Worm (Caenorhabditis elegans): ENCODE measurements around the gene M04C3.2.
A peak's percentile ranks its signal among the peaks of the same experiment; 100 is the strongest.

M04C3.2 gene

ce11 chrV:19432030-19432429, 16.7 kb downstream of the M04C3.2 start:
- no peak for TF ChIP-seq R02D3.7 (tag; optimal IDR thresholded peaks at IDR 0.05)
- TF ChIP-seq Y48G9A.11 (GFP tag; IDR thresholded peaks at IDR 0.05) = no peak
- TF ChIP-seq zip-2 (tag; optimal IDR thresholded peaks at IDR 0.05) = peak; percentile 46
- TF ChIP-seq unc-39 (tag; optimal IDR thresholded peaks at IDR 0.05) = no peak
- TF ChIP-seq zip-11 (GFP tag; IDR thresholded peaks at IDR 0.05) = no peak
- TF ChIP-seq lsy-2 (tag; optimal IDR thresholded peaks at IDR 0.05) = no peak
- no peak for TF ChIP-seq mxl-2 (GFP tag; conservative IDR thresholded peaks at IDR 0.05)
- TF ChIP-seq mdt-29 (GFP tag; IDR thresholded peaks at IDR 0.05) = no peak
- TF ChIP-seq aha-1 (tag) = peak; percentile 76
- no peak for TF ChIP-seq F37D6.2 (tag; optimal IDR thresholded peaks at IDR 0.05)
- peak; percentile 27 for TF ChIP-seq nhr-28 (tag; optimal IDR thresholded peaks at IDR 0.05)
- no peak for TF ChIP-seq snpc-4 (tag; optimal IDR thresholded peaks at IDR 0.05)
- no peak for TF ChIP-seq lim-7 (GFP tag; IDR thresholded peaks at IDR 0.05)
- TF ChIP-seq php-3 (GFP tag; IDR thresholded peaks at IDR 0.05) = peak; percentile 86
- TF ChIP-seq T20F7.1 (GFP tag; optimal IDR thresholded peaks at IDR 0.05) = no peak

DNA sequence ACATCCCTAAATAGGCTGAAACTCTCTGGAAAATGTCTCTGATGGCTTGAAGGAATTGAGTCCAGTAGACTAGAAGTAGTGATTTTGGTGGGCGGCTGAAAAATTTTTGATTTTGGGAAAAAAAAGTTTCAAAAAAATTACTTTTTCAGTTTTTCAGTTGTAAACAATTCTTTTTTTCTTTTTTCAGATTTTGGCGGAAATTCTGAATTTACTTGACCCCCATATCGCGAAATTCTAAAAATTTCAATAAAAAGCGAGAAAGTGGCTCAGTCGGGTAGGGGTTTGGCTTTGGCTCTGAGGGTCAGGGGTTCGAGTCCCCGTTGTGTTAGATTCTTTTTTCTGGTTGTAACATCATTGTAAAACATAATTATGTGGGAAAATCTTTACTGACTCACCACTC, 17.7 kb downstream of the M04C3.2 start, which contains the start of gene srw-85:
Gene srw-85, minus strand, starts transcription at position 101 of the 400 bp plus-strand sequence.
- TF ChIP-seq duxl-1 (tag; optimal IDR thresholded peaks at IDR 0.05; ENCODE audit: poor library complexity) = no peak
- TF ChIP-seq lin-15B (tag; optimal IDR thresholded peaks at IDR 0.05) = no peak
- no peak for TF ChIP-seq gei-8 (GFP tag; optimal IDR thresholded peaks at IDR 0.05)
- TF ChIP-seq lin-38 (GFP tag; IDR thresholded peaks at IDR 0.05) = no peak
- no peak for TF ChIP-seq lim-7 (GFP tag; IDR thresholded peaks at IDR 0.05)
- no peak for TF ChIP-seq nhr-42 (GFP tag; IDR thresholded peaks at IDR 0.05)

DNA sequence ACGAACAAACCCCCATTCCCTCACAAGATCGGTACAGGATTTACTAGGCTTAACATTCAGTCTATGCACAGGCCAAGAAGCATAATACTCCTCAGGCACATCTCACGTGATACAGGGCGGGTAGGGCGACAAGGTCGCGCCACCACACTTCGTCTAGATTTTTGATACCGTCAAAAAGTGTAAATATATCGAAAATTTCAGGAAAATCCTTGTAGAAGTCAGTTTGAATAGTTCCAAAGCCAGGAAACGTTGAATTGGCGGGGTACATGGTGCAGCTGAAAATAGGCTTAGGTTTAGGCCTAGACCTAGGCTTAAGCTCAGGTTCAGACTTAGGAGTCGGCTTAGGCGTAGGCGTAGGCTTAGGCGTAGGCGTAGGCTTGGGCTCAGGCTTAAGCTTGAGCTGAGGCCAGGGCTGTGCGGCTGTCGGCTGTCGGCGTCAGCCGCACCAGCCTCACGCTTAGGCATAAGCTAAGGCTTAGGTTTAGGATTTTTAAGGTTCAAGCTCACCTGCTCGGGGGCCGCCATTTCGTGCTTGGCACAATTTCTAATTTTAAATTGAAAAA, 18.3 kb downstream of the M04C3.2 start:
- TF ChIP-seq F26F4.8 (GFP tag; conservative IDR thresholded peaks at IDR 0.05) = 0 out of 2 replicates have a peak, but pooled peaks have one; percentile 19
- TF ChIP-seq Y105C5A.15 (GFP tag; IDR thresholded peaks at IDR 0.05) = no peak
- TF ChIP-seq lir-3 (tag; optimal IDR thresholded peaks at IDR 0.05) = no peak
- TF ChIP-seq lsy-2 (tag; optimal IDR thresholded peaks at IDR 0.05) = no peak
- TF ChIP-seq ZK546.5 (tag; optimal IDR thresholded peaks at IDR 0.05) = no peak
- no peak for TF ChIP-seq nhr-41 (GFP tag; IDR thresholded peaks at IDR 0.05)
- no peak; the same call in 1 of the 2 replicates for TF ChIP-seq set-16 (GFP tag; IDR thresholded peaks at IDR 0.05)
- TF ChIP-seq dve-1 (tag; optimal IDR thresholded peaks at IDR 0.05; ENCODE audit: insufficient read depth) = no peak
- no peak for TF ChIP-seq nhr-42 (GFP tag; IDR thresholded peaks at IDR 0.05)
- TF ChIP-seq hlh-30 (tag; optimal IDR thresholded peaks at IDR 0.05; ENCODE audit: insufficient read depth) = peak; percentile 30
- no peak for TF ChIP-seq lin-13 (GFP tag; optimal IDR thresholded peaks at IDR 0.05)
- TF ChIP-seq mdt-29 (GFP tag; IDR thresholded peaks at IDR 0.05) = no peak
- TF ChIP-seq dmd-6 (GFP tag; IDR thresholded peaks at IDR 0.05) = no peak
- no peak for TF ChIP-seq nhr-6 (tag; optimal IDR thresholded peaks at IDR 0.05)
- TF ChIP-seq unc-130 (GFP tag; optimal IDR thresholded peaks at IDR 0.05) = no peak
- no peak for TF ChIP-seq duxl-1 (tag; optimal IDR thresholded peaks at IDR 0.05; ENCODE audit: poor library complexity)
- TF ChIP-seq daf-19 (GFP tag; conservative IDR thresholded peaks at IDR 0.05) = no peak
- TF ChIP-seq madf-9 (GFP tag; conservative IDR thresholded peaks at IDR 0.05) = no peak
- no peak for TF ChIP-seq ceh-32 (tag; optimal IDR thresholded peaks at IDR 0.05; ENCODE audit: poor library complexity)
- no peak for TF ChIP-seq daf-16 (GFP tag; optimal IDR thresholded peaks at IDR 0.05)
- no peak for TF ChIP-seq daf-16 (tag; optimal IDR thresholded peaks at IDR 0.05)
- no peak for TF ChIP-seq zip-2 (tag; optimal IDR thresholded peaks at IDR 0.05)
- TF ChIP-seq attf-4 (tag; optimal IDR thresholded peaks at IDR 0.05) = no peak
- TF ChIP-seq jun-1 (tag; optimal IDR thresholded peaks at IDR 0.05) = no peak
- no peak for TF ChIP-seq fos-1 (tag; optimal IDR thresholded peaks at IDR 0.05)
- no peak for TF ChIP-seq unc-62 (GFP tag; optimal IDR thresholded peaks at IDR 0.05 in 1 of 2)
- no peak for TF ChIP-seq unc-62 (tag; optimal IDR thresholded peaks at IDR 0.05)
- TF ChIP-seq ceh-20 (GFP tag; IDR thresholded peaks at IDR 0.05) = no peak
- TF ChIP-seq nhr-76 (tag; optimal IDR thresholded peaks at IDR 0.05) = no peak
- no peak for TF ChIP-seq ces-1 (GFP tag; optimal IDR thresholded peaks at IDR 0.05)
- no peak for TF ChIP-seq nhr-237 (tag; optimal IDR thresholded peaks at IDR 0.05)
- peak; percentile 8 for TF ChIP-seq hlh-11 (tag; optimal IDR thresholded peaks at IDR 0.05)
- no peak for TF ChIP-seq spr-1 (tag; optimal IDR thresholded peaks at IDR 0.05)
- TF ChIP-seq F44E2.7 (GFP tag; IDR thresholded peaks at IDR 0.05) = no peak
